Fruit fly (Drosophila melanogaster): Measurements from ENCODE around the gene Amacr.

Amacr gene

dm6 chr2L:20775941-20776340 is 23.8 kb upstream of the Amacr start:
- TF ChIP-seq cic (GFP tag; optimal IDR thresholded peaks at IDR 0.05) (peak; percentile 5), CG7045 (GFP tag; optimal IDR thresholded peaks at IDR 0.05) (no peak), CG11617 (GFP tag; optimal IDR thresholded peaks at IDR 0.05) (no peak), Hr96 (GFP tag; optimal IDR thresholded peaks at IDR 0.05) (no peak), CG12768 (GFP tag; optimal IDR thresholded peaks at IDR 0.05) (peak; percentile 15)

DNA sequence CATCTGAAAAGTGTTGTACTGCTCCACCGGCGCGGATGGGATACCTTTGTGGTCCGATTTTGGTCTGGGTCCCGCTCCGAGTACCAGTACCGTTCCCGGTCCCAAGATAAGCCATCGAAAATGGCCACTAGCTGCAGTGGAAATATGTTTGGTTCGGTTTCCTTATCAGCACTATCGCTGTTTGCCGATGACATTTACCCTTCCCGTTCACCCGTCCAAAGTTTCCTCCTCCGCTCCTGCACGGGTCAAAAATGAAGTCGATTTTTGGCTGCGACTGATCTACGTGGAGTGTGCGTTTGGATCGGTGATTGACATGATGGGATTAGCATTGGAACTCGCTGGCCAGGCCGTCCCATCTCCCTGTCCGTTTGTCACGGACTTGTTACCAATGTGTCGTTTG is 22.3 kb upstream of the Amacr start:
- TF ChIP-seq CG7101 (tag; optimal IDR thresholded peaks at IDR 0.05) (no peak), CG1620 (GFP tag; optimal IDR thresholded peaks at IDR 0.05) (no peak), CG14711 (tag; optimal IDR thresholded peaks at IDR 0.05) (no peak), cnc (optimal IDR thresholded peaks at IDR 0.05) (no peak), toe (GFP tag; optimal IDR thresholded peaks at IDR 0.05) (no peak), CG5204 (GFP tag; optimal IDR thresholded peaks at IDR 0.05) (no peak), Clk (GFP tag; optimal IDR thresholded peaks at IDR 0.05) (no peak), bab1 (GFP tag; optimal IDR thresholded peaks at IDR 0.05) (no peak), cic (GFP tag; optimal IDR thresholded peaks at IDR 0.05) (no peak), CG12768 (GFP tag; optimal IDR thresholded peaks at IDR 0.05) (no peak), tj (GFP tag; optimal IDR thresholded peaks at IDR 0.05) (no peak), Mnt (GFP tag; optimal IDR thresholded peaks at IDR 0.05) (no peak), Hr96 (GFP tag; optimal IDR thresholded peaks at IDR 0.05) (no peak), Crg-1 (GFP tag; optimal IDR thresholded peaks at IDR 0.05) (no peak), ovo (GFP tag; optimal IDR thresholded peaks at IDR 0.05) (no peak), CG7045 (GFP tag; optimal IDR thresholded peaks at IDR 0.05) (no peak), pad (GFP tag; optimal IDR thresholded peaks at IDR 0.05) (no peak), CG33017 (tag; optimal IDR thresholded peaks at IDR 0.05) (no peak)

DNA sequence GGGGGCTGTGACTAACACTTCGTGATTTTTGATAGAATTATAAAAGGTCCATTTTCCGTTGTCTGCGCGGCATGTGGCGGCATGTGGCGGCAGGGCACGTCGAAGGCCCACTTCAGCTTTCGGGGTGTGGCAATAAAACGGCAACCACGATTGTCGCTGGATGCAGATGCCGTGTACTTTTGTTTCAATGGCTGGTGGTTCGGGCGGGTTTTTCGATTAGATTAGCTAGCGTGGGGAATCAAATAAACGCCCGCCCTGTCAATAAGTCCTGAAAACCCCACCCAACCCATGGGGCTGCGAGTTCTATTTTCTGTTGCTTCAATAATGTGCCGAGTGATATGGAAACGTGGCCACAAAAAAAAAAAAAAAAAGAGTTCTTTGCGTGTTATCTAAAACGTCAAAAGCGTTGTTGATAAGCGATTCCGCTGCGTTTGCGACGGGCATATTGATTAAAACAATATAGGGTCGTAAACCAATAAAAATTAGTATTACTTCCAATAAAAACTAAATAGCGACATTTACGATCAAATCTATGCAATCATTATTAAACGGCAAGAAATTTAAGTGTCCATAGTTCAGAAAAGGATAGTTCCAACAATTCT is 21.4 kb upstream of the Amacr start:
- TF ChIP-seq CG11617 (GFP tag; optimal IDR thresholded peaks at IDR 0.05) (peak; percentile 5), toe (GFP tag; optimal IDR thresholded peaks at IDR 0.05) (peak; percentile 3), kay (GFP tag; ENCODE audit: borderline replicate concordance) (peak; percentile 56), CG7045 (GFP tag; optimal IDR thresholded peaks at IDR 0.05) (peak; percentile 28), CG33017 (tag; optimal IDR thresholded peaks at IDR 0.05) (peak; percentile 24), cic (GFP tag; optimal IDR thresholded peaks at IDR 0.05) (peak; percentile 41), CG7101 (tag; optimal IDR thresholded peaks at IDR 0.05) (no peak), pad (GFP tag; optimal IDR thresholded peaks at IDR 0.05) (no peak), Clk (GFP tag; optimal IDR thresholded peaks at IDR 0.05) (no peak)

DNA sequence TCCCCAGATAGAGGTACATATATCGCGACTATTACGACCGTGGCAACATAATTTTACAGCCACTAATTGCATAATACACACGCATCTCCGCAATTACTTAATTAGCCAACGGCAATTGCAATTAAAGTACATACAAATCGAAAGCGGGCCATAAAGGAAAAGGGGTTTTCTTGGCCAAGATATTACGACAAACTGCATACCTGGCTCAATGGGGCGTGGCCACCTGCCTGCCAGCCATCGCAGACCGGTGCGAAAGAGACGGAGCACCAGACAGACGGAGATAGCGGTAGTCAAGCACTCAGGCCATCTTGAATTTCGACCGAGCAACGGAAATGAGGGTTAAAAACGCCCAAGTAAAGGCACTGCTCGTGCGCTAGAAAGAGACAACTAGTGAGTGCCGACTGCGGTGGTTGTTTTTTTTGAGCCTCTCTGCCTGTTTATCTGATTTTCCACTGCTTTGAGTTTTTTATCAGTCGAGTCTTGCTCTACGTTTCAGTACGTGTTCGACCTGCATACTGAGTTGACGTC is 18.2 kb upstream of the Amacr start, which contains the start of gene cad:
cad (plus strand) TSS at position 490 of the 528 bp plus-strand sequence.
- TF ChIP-seq CG14711 (tag; optimal IDR thresholded peaks at IDR 0.05) (no peak), CG5204 (GFP tag; optimal IDR thresholded peaks at IDR 0.05) (no peak), CG1620 (GFP tag; optimal IDR thresholded peaks at IDR 0.05) (no peak), CG12768 (GFP tag; optimal IDR thresholded peaks at IDR 0.05) (peak; percentile 30), CG7045 (GFP tag; optimal IDR thresholded peaks at IDR 0.05) (peak; percentile 5), Hr96 (GFP tag; optimal IDR thresholded peaks at IDR 0.05) (peak; percentile 37), CG11617 (GFP tag; optimal IDR thresholded peaks at IDR 0.05) (no peak), tj (GFP tag; optimal IDR thresholded peaks at IDR 0.05) (peak; percentile 5), Crg-1 (GFP tag; optimal IDR thresholded peaks at IDR 0.05) (no peak), kay (GFP tag; ENCODE audit: borderline replicate concordance) (no peak), cnc (optimal IDR thresholded peaks at IDR 0.05) (no peak), Mnt (GFP tag; optimal IDR thresholded peaks at IDR 0.05) (no peak), cic (GFP tag; optimal IDR thresholded peaks at IDR 0.05) (no peak), CG33017 (tag; optimal IDR thresholded peaks at IDR 0.05) (no peak), pad (GFP tag; optimal IDR thresholded peaks at IDR 0.05) (peak; percentile 93), Clk (GFP tag; optimal IDR thresholded peaks at IDR 0.05) (no peak), bab1 (GFP tag; optimal IDR thresholded peaks at IDR 0.05) (peak; percentile 5), toe (GFP tag; optimal IDR thresholded peaks at IDR 0.05) (no peak), CG7101 (tag; optimal IDR thresholded peaks at IDR 0.05) (peak; percentile 33), ovo (GFP tag; optimal IDR thresholded peaks at IDR 0.05) (peak; percentile 29)

DNA sequence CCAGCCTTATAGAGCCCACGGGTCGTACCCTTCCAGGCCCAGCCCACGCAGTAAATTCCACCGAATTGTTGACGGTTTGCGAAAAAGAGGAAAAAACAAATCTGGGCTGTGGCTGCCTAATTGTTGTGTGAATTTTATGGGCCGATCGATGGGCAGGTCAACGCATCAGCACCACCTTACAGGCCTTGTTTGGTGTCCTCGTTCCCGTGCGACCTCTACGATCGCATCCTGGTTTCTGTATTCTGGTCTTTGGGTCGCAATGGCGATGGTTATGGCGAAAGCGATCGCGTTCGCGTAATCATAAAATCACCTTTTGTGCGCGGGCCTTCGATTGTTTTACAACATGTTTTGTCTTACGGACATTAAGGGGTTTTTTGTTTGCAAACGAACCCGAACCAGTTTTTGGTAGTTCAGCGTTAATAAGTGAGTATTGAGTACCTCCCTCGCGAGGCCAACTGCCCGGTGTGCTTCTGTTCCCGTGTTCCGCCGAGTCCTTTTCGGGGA is 16.5 kb upstream of the Amacr start:
- TF ChIP-seq CG14711 (tag; optimal IDR thresholded peaks at IDR 0.05), result no peak
- no peak for TF ChIP-seq CG12768 (GFP tag; optimal IDR thresholded peaks at IDR 0.05)
- TF ChIP-seq kay (GFP tag; ENCODE audit: borderline replicate concordance), result no peak
- TF ChIP-seq CG7045 (GFP tag; optimal IDR thresholded peaks at IDR 0.05), result no peak
- TF ChIP-seq bab1 (GFP tag; optimal IDR thresholded peaks at IDR 0.05), result no peak
- TF ChIP-seq cic (GFP tag; optimal IDR thresholded peaks at IDR 0.05), result no peak
- no peak for TF ChIP-seq CG5204 (GFP tag; optimal IDR thresholded peaks at IDR 0.05)
- no peak for TF ChIP-seq Clk (GFP tag; optimal IDR thresholded peaks at IDR 0.05)

DNA sequence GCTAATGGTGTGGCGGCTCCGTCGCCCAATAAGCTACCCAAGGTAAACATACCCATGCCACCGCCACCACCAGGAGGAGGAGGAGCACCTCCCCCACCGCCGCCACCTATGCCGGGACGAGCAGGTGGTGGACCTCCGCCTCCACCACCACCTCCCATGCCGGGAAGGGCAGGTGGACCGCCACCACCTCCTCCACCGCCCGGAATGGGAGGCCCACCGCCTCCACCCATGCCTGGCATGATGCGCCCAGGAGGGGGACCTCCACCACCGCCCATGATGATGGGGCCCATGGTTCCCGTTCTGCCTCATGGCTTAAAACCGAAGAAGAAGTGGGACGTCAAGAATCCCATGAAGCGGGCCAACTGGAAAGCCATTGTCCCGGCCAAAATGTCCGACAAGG is 12.5 kb upstream of the Amacr start:
- TF ChIP-seq cic (GFP tag; optimal IDR thresholded peaks at IDR 0.05), result no peak
- no peak for TF ChIP-seq tj (GFP tag; optimal IDR thresholded peaks at IDR 0.05)
- no peak for TF ChIP-seq CG14711 (tag; optimal IDR thresholded peaks at IDR 0.05)
- no peak for TF ChIP-seq Mnt (GFP tag; optimal IDR thresholded peaks at IDR 0.05)
- TF ChIP-seq CG1620 (GFP tag; optimal IDR thresholded peaks at IDR 0.05), result no peak
- no peak for TF ChIP-seq Crg-1 (GFP tag; optimal IDR thresholded peaks at IDR 0.05)
- no peak for TF ChIP-seq cnc (optimal IDR thresholded peaks at IDR 0.05)
- no peak for TF ChIP-seq pad (GFP tag; optimal IDR thresholded peaks at IDR 0.05)
- TF ChIP-seq Hr96 (GFP tag; optimal IDR thresholded peaks at IDR 0.05), result no peak
